Fruit fly (Drosophila melanogaster): ENCODE measurements around the gene U2af50.
A peak's percentile ranks its signal among the peaks of the same experiment; 100 is the strongest.

DNA sequence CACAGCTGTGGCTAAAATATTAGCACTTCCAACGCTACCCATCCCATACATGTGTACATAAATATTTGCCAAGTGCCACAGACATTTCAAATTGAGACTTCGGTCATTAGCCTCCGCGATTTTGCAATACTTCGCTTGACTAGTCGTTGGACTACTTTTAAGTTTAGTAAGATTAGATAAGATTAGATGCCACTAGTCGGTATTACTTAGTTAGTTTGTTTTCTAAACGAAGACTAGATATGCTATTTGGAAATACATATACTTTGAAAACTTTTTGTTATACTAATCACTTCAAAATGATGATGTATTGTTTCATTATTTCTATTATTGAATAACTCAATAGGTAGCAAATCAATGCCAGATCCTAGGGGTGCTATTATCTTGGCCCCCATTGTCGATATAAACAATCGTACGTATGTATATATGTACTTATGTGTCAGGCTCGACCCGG, 27.1 kb upstream of the U2af50 start:
- no peak for TF ChIP-seq Dfd (GFP tag; optimal IDR thresholded peaks at IDR 0.05)
- no peak for TF ChIP-seq Dif (GFP tag; optimal IDR thresholded peaks at IDR 0.05; ENCODE audit: partially characterized antibody)
- no peak for TF ChIP-seq pan (optimal IDR thresholded peaks at IDR 0.05)
- TF ChIP-seq dl (GFP tag; optimal IDR thresholded peaks at IDR 0.05; ENCODE audit: insufficient read depth in 1 of 2, partially characterized antibody in 2 of 2), result no peak
- TF ChIP-seq woc (GFP tag; optimal IDR thresholded peaks at IDR 0.05), result peak; percentile 31
- TF ChIP-seq usp (GFP tag; optimal IDR thresholded peaks at IDR 0.05), result no peak
- peak; percentile 15 for TF ChIP-seq Hnf4 (GFP tag; optimal IDR thresholded peaks at IDR 0.05)
- no peak for TF ChIP-seq sv (GFP tag; optimal IDR thresholded peaks at IDR 0.05)
- peak; percentile 49 for TF ChIP-seq ey (GFP tag; optimal IDR thresholded peaks at IDR 0.05)
- TF ChIP-seq Abd-B (GFP tag; optimal IDR thresholded peaks at IDR 0.05), result no peak
